Fruit fly (Drosophila melanogaster): ENCODE results near the gene CG42399.

Gene CG42399

dm6 chr2L:131466-132270 lies 21.4 kb downstream of the CG42399 start, which contains the start of gene Gs1 (continued):
- TF ChIP-seq dsx (GFP tag; optimal IDR thresholded peaks at IDR 0.05; ENCODE audit: poor library complexity, severe bottlenecking) (no peak), CG6163 (GFP tag; IDR thresholded peaks at IDR 0.05) (peak; percentile 69; the same call in 2 of the 3 replicates), CG6792 (GFP tag; optimal IDR thresholded peaks at IDR 0.05) (peak; percentile 21), salr (GFP tag; optimal IDR thresholded peaks at IDR 0.05) (peak in 1 of 2 experiments; percentile 21), Hr39 (GFP tag; optimal IDR thresholded peaks at IDR 0.05) (no peak), Ets21C (GFP tag; optimal IDR thresholded peaks at IDR 0.05) (no peak), esn (GFP tag; optimal IDR thresholded peaks at IDR 0.05) (peak; percentile 24), achi (GFP tag; optimal IDR thresholded peaks at IDR 0.05) (no peak), CG11294 (GFP tag; IDR thresholded peaks at IDR 0.05) (no peak), Gug (GFP tag; IDR thresholded peaks at IDR 0.05) (no peak), CG10631 (GFP tag; optimal IDR thresholded peaks at IDR 0.05) (no peak), vri (GFP tag; optimal IDR thresholded peaks at IDR 0.05) (peak; percentile 60), eg (GFP tag; IDR thresholded peaks at IDR 0.05) (peak; percentile 70; the same call in 1 of the 3 replicates), svp (GFP tag) (peak; percentile 75), OdsH (GFP tag; optimal IDR thresholded peaks at IDR 0.05) (peak; percentile 5), CG10669 (GFP tag; optimal IDR thresholded peaks at IDR 0.05) (no peak), CG31627 (GFP tag; optimal IDR thresholded peaks at IDR 0.05) (no peak), lz (GFP tag; optimal IDR thresholded peaks at IDR 0.05) (no peak), CG3919 (GFP tag; optimal IDR thresholded peaks at IDR 0.05) (peak; percentile 24), CG6808 (GFP tag; optimal IDR thresholded peaks at IDR 0.05) (peak; percentile 100), CG16779 (tag; optimal IDR thresholded peaks at IDR 0.05) (peak; percentile 39), Lpt (GFP tag; optimal IDR thresholded peaks at IDR 0.05) (peak; percentile 15), topi (GFP tag; optimal IDR thresholded peaks at IDR 0.05) (peak; percentile 20), Sox14 (GFP tag; optimal IDR thresholded peaks at IDR 0.05) (peak; percentile 72), CG4318 (GFP tag; optimal IDR thresholded peaks at IDR 0.05) (no peak), CG9139 (GFP tag; optimal IDR thresholded peaks at IDR 0.05) (peak; percentile 50), spab (GFP tag; optimal IDR thresholded peaks at IDR 0.05) (peak; percentile 5), CG11762 (GFP tag; optimal IDR thresholded peaks at IDR 0.05; ENCODE audit: insufficient read depth) (no peak), dac (GFP tag; optimal IDR thresholded peaks at IDR 0.05) (no peak), Eip75B (GFP tag; optimal IDR thresholded peaks at IDR 0.05) (no peak)

- TF ChIP-seq CG8119 (GFP tag; IDR thresholded peaks at IDR 0.05) (0 out of 3 replicates have a peak, but pooled peaks have one; percentile 22), eg (GFP tag; IDR thresholded peaks at IDR 0.05) (0 out of 3 replicates have a peak, but pooled peaks have one; percentile 13), Blimp-1 (GFP tag; optimal IDR thresholded peaks at IDR 0.05) (no peak)
These were observed 22.4 kb downstream of the CG42399 start, which contains the start of gene CG3164 for dm6 chr2L:130691-131090. Gene CG3164 (minus strand): TSS chr2L:130791.

- TF ChIP-seq CG10669 (GFP tag; optimal IDR thresholded peaks at IDR 0.05) (no peak), Lpt (GFP tag; optimal IDR thresholded peaks at IDR 0.05) (peak; percentile 21), Gug (GFP tag; IDR thresholded peaks at IDR 0.05) (peak; percentile 36; the same call in 1 of the 2 replicates), CG6163 (GFP tag; IDR thresholded peaks at IDR 0.05) (peak; percentile 69), vri (GFP tag; optimal IDR thresholded peaks at IDR 0.05) (peak; percentile 75), Sox102F (GFP tag; optimal IDR thresholded peaks at IDR 0.05) (peak; percentile 87), CG9139 (GFP tag; optimal IDR thresholded peaks at IDR 0.05) (peak; percentile 63), dsx (GFP tag; optimal IDR thresholded peaks at IDR 0.05; ENCODE audit: poor library complexity, severe bottlenecking) (peak; percentile 74), CG1621 (tag; optimal IDR thresholded peaks at IDR 0.05) (peak; percentile 40), lz (GFP tag; optimal IDR thresholded peaks at IDR 0.05) (peak; percentile 25), CG6808 (GFP tag; optimal IDR thresholded peaks at IDR 0.05) (peak; percentile 57), Blimp-1 (GFP tag; optimal IDR thresholded peaks at IDR 0.05) (peak; percentile 8), CG32006 (GFP tag; optimal IDR thresholded peaks at IDR 0.05) (no peak), Hr39 (GFP tag; optimal IDR thresholded peaks at IDR 0.05) (no peak), fkh (GFP tag; optimal IDR thresholded peaks at IDR 0.05) (no peak), cyc (GFP tag; optimal IDR thresholded peaks at IDR 0.05) (peak; percentile 11), CG8119 (GFP tag; IDR thresholded peaks at IDR 0.05) (peak; percentile 66), Hr38 (GFP tag; optimal IDR thresholded peaks at IDR 0.05) (no peak), CG8319 (GFP tag; optimal IDR thresholded peaks at IDR 0.05) (peak; percentile 8), Met (GFP tag; optimal IDR thresholded peaks at IDR 0.05) (peak; percentile 47), eg (GFP tag; IDR thresholded peaks at IDR 0.05) (peak; percentile 78; the same call in 2 of the 3 replicates), CG34406 (GFP tag; optimal IDR thresholded peaks at IDR 0.05) (no peak), net (GFP tag; optimal IDR thresholded peaks at IDR 0.05) (peak; percentile 85)
These were observed 23.8 kb downstream of the CG42399 start for dm6 chr2L:128977-129941.
